Worm (Caenorhabditis elegans): ENCODE measurements around the gene Y39B6A.43.

DNA sequence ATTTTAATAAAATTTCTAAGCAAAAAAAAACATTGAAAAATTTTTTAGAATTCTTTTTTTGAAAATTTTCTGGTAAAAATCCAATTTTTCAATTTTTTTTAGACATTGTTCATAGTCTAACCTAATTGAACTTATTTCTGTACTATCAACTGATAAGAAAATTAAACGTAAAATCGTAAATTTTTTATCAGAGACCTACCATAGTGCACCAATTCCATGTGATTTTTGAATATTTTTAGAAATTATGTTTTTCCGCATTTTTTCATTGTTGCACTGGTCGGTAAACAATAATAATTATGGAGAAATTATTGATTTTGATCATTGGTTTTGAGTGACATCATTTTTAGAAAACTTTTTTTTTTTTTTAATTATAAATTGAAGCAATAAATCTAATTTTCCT is 8.9 kb upstream of the Y39B6A.43 start:
- TF ChIP-seq nhr-11 (tag; optimal IDR thresholded peaks at IDR 0.05), result no peak
- TF ChIP-seq pqm-1 (tag; optimal IDR thresholded peaks at IDR 0.05), result no peak
- TF ChIP-seq pha-4 (tag; optimal IDR thresholded peaks at IDR 0.05), result no peak
- TF ChIP-seq F13H6.1 (tag; optimal IDR thresholded peaks at IDR 0.05), result no peak
- no peak for TF ChIP-seq lin-11 (tag; optimal IDR thresholded peaks at IDR 0.05)
- no peak for TF ChIP-seq syd-9 (tag; optimal IDR thresholded peaks at IDR 0.05)
- TF ChIP-seq ceh-6 (GFP tag; optimal IDR thresholded peaks at IDR 0.05), result no peak
- TF ChIP-seq pat-9 (tag; optimal IDR thresholded peaks at IDR 0.05), result no peak
- no peak for TF ChIP-seq che-1 (tag; optimal IDR thresholded peaks at IDR 0.05)
- no peak for TF ChIP-seq ceh-19 (GFP tag; optimal IDR thresholded peaks at IDR 0.05)
- TF ChIP-seq hlh-8 (tag; optimal IDR thresholded peaks at IDR 0.05), result no peak
- no peak for TF ChIP-seq ceh-31 (tag; optimal IDR thresholded peaks at IDR 0.05)
- TF ChIP-seq ceh-24 (tag; optimal IDR thresholded peaks at IDR 0.05), result no peak
- TF ChIP-seq fax-1 (tag; optimal IDR thresholded peaks at IDR 0.05), result no peak

Data from whole organism, late embryonic.